Worm (Caenorhabditis elegans) whole organism, L4/young adult: ENCODE results near the gene nduv-3.
A peak's percentile ranks its signal among the peaks of the same experiment; 100 is the strongest.

ENCODE experiments used
- W03F9.2 ChIP-seq: fragments of 150-350 bp; optimal IDR thresholded peaks from 2 replicates; lab custom pipeline; 2014; ENCODE audit warnings: missing biosample characterization, missing genetic modification characterization
- dao-5 ChIP-seq: sonication (generic microtip); optimal IDR thresholded peaks from 2 replicates; lab custom pipeline; 2016; ENCODE audit warnings: missing genotype, missing genetic modification characterization, moderate library complexity, missing compliant biosample characterization
- him-1 ChIP-seq: sonication (generic microtip); optimal IDR thresholded peaks from 2 replicates; lab custom pipeline; 2016; ENCODE audit warnings: missing genotype, missing genetic modification reagents, missing genetic modification characterization, missing compliant biosample characterization

- TF ChIP-seq him-1 (tag; lab: Kevin White, UChicago) (no peak), dao-5 (no peak), W03F9.2 (peak; percentile 72)
Measured at ce11 chrIV:2640950-2641349, at the start of gene nduv-3, which contains the start of gene mdf-2.
